Worm (Caenorhabditis elegans): ENCODE data around the gene gpa-18.
A peak's percentile ranks its signal among the peaks of the same experiment; 100 is the strongest.

DNA sequence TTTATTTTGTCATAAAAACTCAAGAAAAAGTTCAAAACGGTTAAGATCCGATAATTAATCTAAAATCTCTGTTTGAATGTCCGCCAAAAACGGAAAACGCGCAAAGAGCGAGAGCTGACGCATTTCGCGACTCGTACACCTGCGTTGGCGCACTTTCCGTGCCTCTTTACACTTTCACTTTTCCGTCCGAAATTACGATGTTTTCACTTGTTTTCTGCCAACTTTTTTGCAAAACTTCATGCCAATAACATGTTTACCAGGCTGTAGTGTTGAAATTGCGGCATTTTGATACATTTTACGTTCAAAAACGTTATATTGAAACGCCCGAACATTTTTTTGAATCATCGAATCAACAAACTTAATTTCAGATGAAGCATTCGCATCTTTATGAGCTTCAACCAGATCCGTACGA is 11.7 kb downstream of the gpa-18 start, which contains the start of gene W03F8.4:
- TF ChIP-seq snpc-4 (GFP tag; optimal IDR thresholded peaks at IDR 0.05) (peak; percentile 88), snpc-4 (tag; optimal IDR thresholded peaks at IDR 0.05) (peak; percentile 82 to 95 (median 94)), ceh-27 (GFP tag; optimal IDR thresholded peaks at IDR 0.05) (peak; percentile 85), lin-26 (GFP tag; IDR thresholded peaks at IDR 0.05) (0 out of 2 replicates have a peak, but pooled peaks have one; percentile 35), Y95B8A.8 (GFP tag; IDR thresholded peaks at IDR 0.05) (0 out of 2 replicates have a peak, but pooled peaks have one; percentile 19), mel-28 (tag; optimal IDR thresholded peaks at IDR 0.05; ENCODE audit: borderline replicate concordance) (no peak), snpc-1.3 (tag; optimal IDR thresholded peaks at IDR 0.05; ENCODE audit: insufficient read depth) (peak; percentile 89), madf-6 (GFP tag; IDR thresholded peaks at IDR 0.05) (peak; percentile 88), pha-4 (tag; optimal IDR thresholded peaks at IDR 0.05) (no peak), hsf-1 (GFP tag; IDR thresholded peaks at IDR 0.05) (peak; percentile 75)

Measured in whole organism, young adult.